Fruit fly (Drosophila melanogaster) whole organism, wandering third instar larva: Measurements from ENCODE around the gene CG11699.

ENCODE experiments used
- Jra ChIP-seq: sonication (Bioruptor generic); optimal IDR thresholded peaks from 2 replicates; lab custom pipeline; 2016; ENCODE audit warnings: missing biosample characterization, missing genetic modification characterization
- dmrt93B ChIP-seq: fragments of 200-800 bp; sonication (Bioruptor generic); optimal IDR thresholded peaks from 2 replicates; lab custom pipeline; 2018; ENCODE audit warnings: missing biosample characterization, mild to moderate bottlenecking, missing genetic modification characterization
- fru ChIP-seq: fragments of 200-800 bp; sonication (Bioruptor generic); optimal IDR thresholded peaks from 3 replicates; lab custom pipeline; 2016; ENCODE audit warnings: missing biosample characterization, mild to moderate bottlenecking, missing genetic modification characterization
- pan ChIP-seq: fragments of >200 bp; optimal IDR thresholded peaks from 2 replicates; lab custom pipeline; 2017

- TF ChIP-seq Jra (GFP tag; lab: Kevin White, UChicago) (no peak), fru (GFP tag; lab: Kevin White, UChicago) (no peak), dmrt93B (GFP tag; lab: Kevin White, UChicago) (no peak), pan (no peak)
Observed at dm6 chrX:11546941-11547340, 23.5 kb upstream of the CG11699 start.
